Worm (Caenorhabditis elegans) whole organism, early embryonic: ENCODE data around the gene fbxa-220.

ENCODE experiments used
- B0310.2 ChIP-seq: sonication (generic microtip); optimal IDR thresholded peaks from 2 replicates; lab custom pipeline; 2016; ENCODE audit warnings: mild to moderate bottlenecking, missing genetic modification characterization, missing compliant biosample characterization
- F13C5.2 ChIP-seq: sonication (generic microtip); optimal IDR thresholded peaks from 2 replicates; lab custom pipeline; 2017; ENCODE audit warnings: mild to moderate bottlenecking, missing genetic modification characterization, inconsistent platforms, missing compliant biosample characterization
- aly-1 ChIP-seq: sonication (generic microtip); optimal IDR thresholded peaks from 2 replicates; lab custom pipeline; 2016; ENCODE audit warnings: missing genetic modification characterization, missing compliant biosample characterization
- ama-1 ChIP-seq: fragments of 150-350 bp; optimal IDR thresholded peaks from 2 replicates; lab custom pipeline; 2014
- ceh-13 ChIP-seq: fragments of 200-800 bp; sonication (Bioruptor generic); optimal IDR thresholded peaks from 2 replicates; lab custom pipeline; 2018; ENCODE audit warnings: mild to moderate bottlenecking, missing genetic modification characterization, missing compliant biosample characterization
- ceh-36 ChIP-seq: sonication (generic microtip); optimal IDR thresholded peaks from 2 replicates; lab custom pipeline; 2016; ENCODE audit warnings: missing genetic modification characterization, inconsistent platforms, missing compliant biosample characterization
- ets-7 ChIP-seq: sonication (generic microtip); optimal IDR thresholded peaks from 2 replicates; lab custom pipeline; 2016; ENCODE audit warnings: missing genotype, missing genetic modification characterization, missing compliant biosample characterization
- flt-1 ChIP-seq: fragments of 200-800 bp; sonication (Bioruptor generic); IDR thresholded peaks from 2 replicates; pipeline ENCODE4 v1.3.6; 2022; ENCODE audit warnings: missing genetic modification characterization, missing compliant biosample characterization
- hmbx-1 ChIP-seq: sonication (generic microtip); optimal IDR thresholded peaks from 2 replicates; lab custom pipeline; 2016; ENCODE audit warnings: mild to moderate bottlenecking, missing genetic modification characterization, missing compliant biosample characterization
- hnd-1 ChIP-seq: sonication (generic microtip); optimal IDR thresholded peaks from 2 replicates; lab custom pipeline; 2016; ENCODE audit warnings: missing genetic modification characterization, missing compliant biosample characterization
- scrt-1 ChIP-seq: fragments of 200-800 bp; sonication (Bioruptor generic); IDR thresholded peaks from 2 replicates; pipeline ENCODE4 v1.3.6; 2022; ENCODE audit warnings: missing genetic modification characterization, missing compliant biosample characterization
- sea-1 ChIP-seq: fragments of 200-800 bp; sonication (Bioruptor generic); conservative IDR thresholded peaks from 2 replicates; pipeline ENCODE4 v1.3.6; 2022; ENCODE audit warnings: missing genetic modification characterization, missing compliant biosample characterization
- tbx-11 ChIP-seq: fragments of 200-800 bp; sonication (Bioruptor generic); IDR thresholded peaks from 2 replicates; pipeline ENCODE4 v1.3.6; 2022; ENCODE audit warnings: missing genetic modification characterization, missing compliant biosample characterization
- tbx-37 ChIP-seq: fragments of 200-800 bp; sonication (Bioruptor generic); conservative IDR thresholded peaks from 2 replicates; pipeline ENCODE4 v1.3.6; 2022; ENCODE audit warnings: missing genetic modification reagents, missing genetic modification characterization, missing compliant biosample characterization

- TF ChIP-seq ama-1 (no peak), sea-1 (GFP tag; lab: Robert Waterston, UW) (no peak), F13C5.2 (tag; lab: Kevin White, UChicago) (no peak), flt-1 (GFP tag; lab: Robert Waterston, UW) (no peak), aly-1 (tag; lab: Kevin White, UChicago) (no peak), hnd-1 (tag; lab: Kevin White, UChicago) (no peak), ceh-36 (tag; lab: Kevin White, UChicago) (no peak), tbx-11 (GFP tag; lab: Robert Waterston, UW) (no peak), ets-7 (tag; lab: Kevin White, UChicago) (no peak), ceh-13 (GFP tag; lab: Kevin White, UChicago) (no peak), tbx-37 (GFP tag; lab: Robert Waterston, UW) (no peak), B0310.2 (tag; lab: Kevin White, UChicago) (no peak), hmbx-1 (tag; lab: Kevin White, UChicago) (no peak), scrt-1 (no peak)
These were observed 39.1 kb downstream of the fbxa-220 start for ce11 chrIII:11444796-11445386.
